Fruit fly (Drosophila melanogaster): Measurements from ENCODE around the gene ND-13B.

The ND-13B gene

DNA sequence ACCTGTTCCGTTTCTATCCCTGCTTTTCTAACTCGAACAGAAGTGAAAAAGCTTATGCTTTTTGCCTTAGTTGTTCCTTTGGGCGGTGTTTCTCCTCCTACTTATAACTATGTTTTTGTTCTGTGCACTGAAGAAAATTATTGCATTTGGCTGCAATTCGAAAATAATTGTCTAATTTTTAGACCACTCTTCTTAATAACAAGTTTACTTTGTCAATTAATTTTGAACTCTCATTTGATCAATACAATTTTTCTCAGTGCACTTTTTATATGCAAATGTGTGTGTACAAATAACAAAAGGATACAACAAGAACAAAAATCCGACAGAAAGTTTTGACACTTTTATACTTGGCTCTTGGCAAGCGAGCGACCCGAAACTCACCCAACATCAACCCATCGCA lies 41.2 kb upstream of the ND-13B start (continued):
- no peak for TF ChIP-seq bigmax (GFP tag; optimal IDR thresholded peaks at IDR 0.05)
- no peak for TF ChIP-seq CG4328 (GFP tag; optimal IDR thresholded peaks at IDR 0.05)
- peak; percentile 69 for TF ChIP-seq CG17359 (tag; optimal IDR thresholded peaks at IDR 0.05)
- TF ChIP-seq CG13287 (GFP tag; IDR thresholded peaks at IDR 0.05; ENCODE audit: partially characterized antibody) = no peak
- peak; percentile 78 for TF ChIP-seq slbo (GFP tag; IDR thresholded peaks at IDR 0.05)
- peak; percentile 44 for TF ChIP-seq trh (GFP tag; optimal IDR thresholded peaks at IDR 0.05)
- TF ChIP-seq CG10959 (GFP tag; IDR thresholded peaks at IDR 0.05) = no peak
- TF ChIP-seq da (GFP tag; optimal IDR thresholded peaks at IDR 0.05) = peak; percentile 8
- TF ChIP-seq ttk (GFP tag; IDR thresholded peaks at IDR 0.05) = peak; percentile 63; the same call in 1 of the 2 replicates
- peak; percentile 39 for TF ChIP-seq cwo (GFP tag; optimal IDR thresholded peaks at IDR 0.05)
- no peak for TF ChIP-seq zfh2 (GFP tag; optimal IDR thresholded peaks at IDR 0.05)
- peak; percentile 88 for TF ChIP-seq sens (GFP tag)
- peak; percentile 48 for TF ChIP-seq B-H2 (GFP tag; optimal IDR thresholded peaks at IDR 0.05)
- TF ChIP-seq Dip3 (GFP tag; optimal IDR thresholded peaks at IDR 0.05) = peak; percentile 50
- TF ChIP-seq Oli (tag; optimal IDR thresholded peaks at IDR 0.05) = peak; percentile 71
- no peak for TF ChIP-seq pfk (GFP tag; optimal IDR thresholded peaks at IDR 0.05)
- TF ChIP-seq hkb (optimal IDR thresholded peaks at IDR 0.05) = no peak
- TF ChIP-seq hkb (GFP tag; IDR thresholded peaks at IDR 0.05) = 0 out of 2 replicates have a peak, but pooled peaks have one; percentile 16
- TF ChIP-seq dmrt11E (tag; optimal IDR thresholded peaks at IDR 0.05) = peak; percentile 6
- peak; percentile 82 for TF ChIP-seq mam (GFP tag; optimal IDR thresholded peaks at IDR 0.05)
- no peak for TF ChIP-seq lov (optimal IDR thresholded peaks at IDR 0.05)
- no peak for TF ChIP-seq lov (GFP tag; IDR thresholded peaks at IDR 0.05)
- no peak for TF ChIP-seq Kr (GFP tag; optimal IDR thresholded peaks at IDR 0.05)
- peak; percentile 51 for TF ChIP-seq CG15011 (GFP tag; optimal IDR thresholded peaks at IDR 0.05)
- TF ChIP-seq CG16779 (GFP tag; IDR thresholded peaks at IDR 0.05) = no peak
- TF ChIP-seq gfzf (GFP tag; optimal IDR thresholded peaks at IDR 0.05) = no peak
- TF ChIP-seq Elba2 (GFP tag; optimal IDR thresholded peaks at IDR 0.05) = no peak
- no peak for TF ChIP-seq CG6813 (GFP tag; optimal IDR thresholded peaks at IDR 0.05)
- TF ChIP-seq Nf-YB (GFP tag; optimal IDR thresholded peaks at IDR 0.05) = peak; percentile 42
- 0 out of 4 replicates have a peak, but pooled peaks have one; percentile 47 for TF ChIP-seq Gug (GFP tag; IDR thresholded peaks at IDR 0.05)
- no peak for TF ChIP-seq Ets97D (GFP tag; optimal IDR thresholded peaks at IDR 0.05)
- TF ChIP-seq org-1 (GFP tag; optimal IDR thresholded peaks at IDR 0.05) = peak; percentile 23
- peak; percentile 28 for TF ChIP-seq pum (GFP tag; optimal IDR thresholded peaks at IDR 0.05)
- no peak for TF ChIP-seq Tbp (GFP tag; optimal IDR thresholded peaks at IDR 0.05)
- TF ChIP-seq yki (optimal IDR thresholded peaks at IDR 0.05) = no peak
- TF ChIP-seq pho (GFP tag; optimal IDR thresholded peaks at IDR 0.05) = peak; percentile 66
- TF ChIP-seq CG3847 (GFP tag; IDR thresholded peaks at IDR 0.05) = peak; percentile 70
- no peak for TF ChIP-seq HLHmδ (GFP tag; optimal IDR thresholded peaks at IDR 0.05)
- TF ChIP-seq Scr (GFP tag; IDR thresholded peaks at IDR 0.05; ENCODE audit: partially characterized antibody) = no peak
- peak; percentile 83 for TF ChIP-seq bab2 (GFP tag; optimal IDR thresholded peaks at IDR 0.05)
- no peak for TF ChIP-seq CG5245 (GFP tag; optimal IDR thresholded peaks at IDR 0.05)
- peak; percentile 70; the same call in 1 of the 3 replicates for TF ChIP-seq C15 (GFP tag; IDR thresholded peaks at IDR 0.05)
- TF ChIP-seq fd96Cb (tag; optimal IDR thresholded peaks at IDR 0.05) = peak; percentile 13
- no peak for TF ChIP-seq nerfin-1 (tag; optimal IDR thresholded peaks at IDR 0.05)
- peak; percentile 74 for TF ChIP-seq NfI (GFP tag; optimal IDR thresholded peaks at IDR 0.05)
- no peak for TF ChIP-seq Jarid2 (GFP tag; optimal IDR thresholded peaks at IDR 0.05)
- TF ChIP-seq CG9215 (GFP tag; IDR thresholded peaks at IDR 0.05) = 0 out of 2 replicates have a peak, but pooled peaks have one; percentile 31
- no peak for TF ChIP-seq Nf-YA (GFP tag; IDR thresholded peaks at IDR 0.05)
- TF ChIP-seq HHEX (GFP tag; optimal IDR thresholded peaks at IDR 0.05) = peak; percentile 3
- 0 out of 2 replicates have a peak, but pooled peaks have one; percentile 6 for TF ChIP-seq CG1024 (GFP tag; IDR thresholded peaks at IDR 0.05)
- TF ChIP-seq Hmr (GFP tag; optimal IDR thresholded peaks at IDR 0.05) = peak; percentile 72
- TF ChIP-seq onecut (GFP tag; IDR thresholded peaks at IDR 0.05) = no peak
